Fruit fly (Drosophila melanogaster) whole organism, wandering third instar larva: ENCODE data around the gene unc-4.

Source experiments
- Abd-B ChIP-seq: fragments of >200 bp; optimal IDR thresholded peaks from 2 replicates; lab custom pipeline; 2017; ENCODE audit warnings: missing biosample characterization, missing genetic modification characterization
- CG32264 ChIP-seq: fragments of 200-800 bp; sonication (Bioruptor generic); optimal IDR thresholded peaks from 2 replicates; lab custom pipeline; 2016; ENCODE audit warnings: missing biosample characterization, missing genetic modification characterization
- CG9705 ChIP-seq: fragments of 200-800 bp; sonication (Bioruptor generic); optimal IDR thresholded peaks from 2 replicates; lab custom pipeline; 2018; ENCODE audit warnings: missing biosample characterization, mild to moderate bottlenecking, missing genetic modification characterization
- CrebA ChIP-seq: fragments of 200-800 bp; sonication (Bioruptor generic); optimal IDR thresholded peaks from 2 replicates; lab custom pipeline; 2016; ENCODE audit warnings: missing biosample characterization, mild to moderate bottlenecking, missing genetic modification characterization, borderline replicate concordance
- Dfd ChIP-seq: fragments of >200 bp; optimal IDR thresholded peaks from 2 replicates; lab custom pipeline; 2017; ENCODE audit warnings: missing biosample characterization, missing genetic modification characterization
- Dif ChIP-seq: fragments of 200-275, 200-300 bp; sonication (Bioruptor generic); optimal IDR thresholded peaks from 2 replicates; lab custom pipeline; 2018; ENCODE audit warnings: missing biosample characterization, missing genetic modification characterization; ENCODE audit not compliant: partially characterized antibody
- GATAd ChIP-seq: sonication (Bioruptor generic); optimal IDR thresholded peaks from 2 replicates; lab custom pipeline; 2016; ENCODE audit warnings: missing biosample characterization, missing genetic modification characterization
- HLH106 ChIP-seq: fragments of 200-800 bp; optimal IDR thresholded peaks from 3 replicates; lab custom pipeline; 2019; ENCODE audit warnings: missing biosample characterization, mild to moderate bottlenecking, missing genetic modification characterization, moderate library complexity
- Hnf4 ChIP-seq: fragments of 200-800 bp; sonication (Bioruptor generic); optimal IDR thresholded peaks from 2 replicates; lab custom pipeline; 2016; ENCODE audit warnings: missing biosample characterization, mild to moderate bottlenecking, missing genetic modification characterization
- Hr78 ChIP-seq: fragments of >200 bp; optimal IDR thresholded peaks from 2 replicates; lab custom pipeline; 2017; ENCODE audit warnings: missing biosample characterization, missing genetic modification characterization
- Hr83 ChIP-seq: fragments of 200-300 bp; sonication (Bioruptor generic); optimal IDR thresholded peaks from 2 replicates; lab custom pipeline; 2016; ENCODE audit warnings: missing biosample characterization, mild to moderate bottlenecking, missing genetic modification characterization, moderate library complexity; ENCODE audit not compliant: poor library complexity, severe bottlenecking
- Jra ChIP-seq: sonication (Bioruptor generic); optimal IDR thresholded peaks from 2 replicates; lab custom pipeline; 2016; ENCODE audit warnings: missing biosample characterization, missing genetic modification characterization
- Mio ChIP-seq: sonication (Bioruptor generic); optimal IDR thresholded peaks from 2 replicates; lab custom pipeline; 2016; ENCODE audit warnings: missing biosample characterization, missing genetic modification characterization
- Myc ChIP-seq: fragments of >200 bp; optimal IDR thresholded peaks from 2 replicates; lab custom pipeline; 2017
- OdsH ChIP-seq: fragments of 200-800 bp; sonication (Bioruptor generic); optimal IDR thresholded peaks from 2 replicates; lab custom pipeline; 2016; ENCODE audit warnings: missing biosample characterization, mild to moderate bottlenecking, missing genetic modification characterization
- Rel ChIP-seq, 2 experiments: fragments of 200-800 bp; sonication (Bioruptor generic) in 1 of 2; optimal IDR thresholded peaks; 2 replicates in 1 of 2; 3 replicates in 1 of 2; lab custom pipeline; 2016 to 2019; ENCODE audit warnings: mild to moderate bottlenecking in 2 of 2, missing biosample characterization in 2 of 2, missing genetic modification characterization in 2 of 2, moderate library complexity in 1 of 2
- Sp1 ChIP-seq: fragments of 200-800 bp; sonication (Bioruptor generic); optimal IDR thresholded peaks from 3 replicates; lab custom pipeline; 2019; ENCODE audit warnings: missing biosample characterization, mild to moderate bottlenecking, missing genetic modification characterization, moderate library complexity
- Vsx2 ChIP-seq: fragments of 200-300, 225-300 bp; sonication (Bioruptor generic); optimal IDR thresholded peaks from 2 replicates; lab custom pipeline; 2018; ENCODE audit warnings: missing biosample characterization, missing genetic modification characterization; ENCODE audit not compliant: partially characterized antibody
- br ChIP-seq: fragments of 200-800 bp; sonication (Bioruptor generic); optimal IDR thresholded peaks from 2 replicates; lab custom pipeline; 2016; ENCODE audit warnings: missing biosample characterization, missing genetic modification characterization
- brk ChIP-seq: fragments of 200-800 bp; sonication (Bioruptor generic); optimal IDR thresholded peaks from 2 replicates; lab custom pipeline; 2016; ENCODE audit warnings: missing biosample characterization, mild to moderate bottlenecking, missing genetic modification characterization
- dl ChIP-seq, 2 experiments: fragments of 175-275, 200-275 bp in 1 of 2; fragments of 200-275 bp in 1 of 2; sonication (Bioruptor generic); optimal IDR thresholded peaks; lab custom pipeline; 2018; ENCODE audit warnings: mild to moderate bottlenecking in 2 of 2, missing biosample characterization in 2 of 2, missing genetic modification characterization in 2 of 2, moderate library complexity in 2 of 2; ENCODE audit not compliant: partially characterized antibody in 2 of 2, insufficient read depth in 1 of 2
- dmrt93B ChIP-seq: fragments of 200-800 bp; sonication (Bioruptor generic); optimal IDR thresholded peaks from 2 replicates; lab custom pipeline; 2018; ENCODE audit warnings: missing biosample characterization, mild to moderate bottlenecking, missing genetic modification characterization
- dsf ChIP-seq: sonication (Bioruptor generic); optimal IDR thresholded peaks from 2 replicates; lab custom pipeline; 2016; ENCODE audit warnings: missing biosample characterization, missing genetic modification characterization, borderline replicate concordance
- ey ChIP-seq: fragments of 200-800 bp; sonication (Bioruptor generic); optimal IDR thresholded peaks from 2 replicates; lab custom pipeline; 2016; ENCODE audit warnings: missing biosample characterization, missing genetic modification characterization
- foxo ChIP-seq, 2 experiments: fragments of 200-800 bp; sonication (Bioruptor generic); optimal IDR thresholded peaks; 2 replicates in 1 of 2; 3 replicates in 1 of 2; lab custom pipeline; 2016 to 2017; ENCODE audit warnings: missing biosample characterization in 2 of 2, missing genetic modification characterization in 2 of 2
- fru ChIP-seq: fragments of 200-800 bp; sonication (Bioruptor generic); optimal IDR thresholded peaks from 3 replicates; lab custom pipeline; 2016; ENCODE audit warnings: missing biosample characterization, mild to moderate bottlenecking, missing genetic modification characterization
- h ChIP-seq: fragments of 200-800 bp; sonication (Bioruptor generic); optimal IDR thresholded peaks from 3 replicates; lab custom pipeline; 2016; ENCODE audit warnings: missing biosample characterization, mild to moderate bottlenecking, missing genetic modification characterization
- jim ChIP-seq: fragments of 175-275, 200-325 bp; sonication (Bioruptor generic); optimal IDR thresholded peaks from 2 replicates; lab custom pipeline; 2016; ENCODE audit warnings: missing biosample characterization, mild to moderate bottlenecking, missing genetic modification characterization
- lola ChIP-seq: fragments of >200 bp; optimal IDR thresholded peaks from 2 replicates; lab custom pipeline; 2017; ENCODE audit warnings: missing biosample characterization, missing genetic modification characterization
- pan ChIP-seq: fragments of >200 bp; optimal IDR thresholded peaks from 2 replicates; lab custom pipeline; 2017
- psq ChIP-seq: fragments of 200-800 bp; sonication (Bioruptor generic); optimal IDR thresholded peaks from 3 replicates; lab custom pipeline; 2017; ENCODE audit warnings: missing biosample characterization, mild to moderate bottlenecking, missing genetic modification characterization, moderate library complexity
- rgr ChIP-seq: fragments of 200-800 bp; sonication (Bioruptor generic); optimal IDR thresholded peaks from 3 replicates; lab custom pipeline; 2016; ENCODE audit warnings: missing biosample characterization, mild to moderate bottlenecking, missing genetic modification characterization
- sage ChIP-seq: fragments of 200-800 bp; sonication (Bioruptor generic); optimal IDR thresholded peaks from 2 replicates; lab custom pipeline; 2016; ENCODE audit warnings: missing biosample characterization, mild to moderate bottlenecking, missing genetic modification characterization
- tai ChIP-seq: sonication (Bioruptor generic); optimal IDR thresholded peaks from 2 replicates; lab custom pipeline; 2016; ENCODE audit warnings: missing biosample characterization, missing genetic modification characterization
- usp ChIP-seq: fragments of >200 bp; optimal IDR thresholded peaks from 2 replicates; lab custom pipeline; 2017; ENCODE audit warnings: missing biosample characterization, missing genetic modification characterization
- woc ChIP-seq: sonication (Bioruptor generic); optimal IDR thresholded peaks from 2 replicates; lab custom pipeline; 2016; ENCODE audit warnings: missing biosample characterization, mild to moderate bottlenecking, missing genetic modification characterization

Gene unc-4

DNA sequence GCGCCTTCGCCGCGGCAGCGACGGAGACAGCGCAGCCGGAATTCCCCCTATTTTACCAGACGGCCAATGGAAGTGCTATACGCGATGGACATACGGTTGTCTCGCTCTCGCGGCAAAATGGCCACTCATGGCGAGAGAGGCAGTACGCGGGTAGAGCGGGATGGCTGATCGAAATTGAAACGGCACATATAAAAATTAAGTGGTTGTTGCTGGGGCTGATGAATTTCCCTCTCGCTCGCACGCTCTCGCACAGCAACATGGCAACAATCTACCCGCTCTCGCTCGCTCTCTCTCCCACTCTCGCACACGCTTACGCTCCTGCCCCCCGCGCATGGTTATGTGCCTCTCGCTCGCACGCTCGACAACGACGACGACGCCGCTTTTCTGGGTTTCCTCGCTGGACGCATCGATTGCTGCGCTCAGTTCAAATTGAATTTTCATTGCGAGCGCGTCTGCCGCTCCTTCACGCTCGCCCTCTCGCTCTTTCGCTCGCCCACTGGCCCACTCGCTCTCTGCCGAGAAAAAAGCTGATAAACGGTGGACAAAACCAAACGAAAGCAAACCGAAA lies at the start of gene unc-4:
unc-4 (plus strand) TSS at position 440 of the 568 bp plus-strand sequence.
- TF ChIP-seq rgr (GFP tag; lab: Kevin White, UChicago) = no peak
- peak; percentile 20 for TF ChIP-seq h (GFP tag; lab: Kevin White, UChicago)
- TF ChIP-seq Myc (lab: Kevin White, UChicago) = peak; percentile 2
- TF ChIP-seq Vsx2 = peak; percentile 58
- peak in 1 of 2 experiments; percentile 30 for TF ChIP-seq dl (GFP tag; optimal IDR thresholded peaks at IDR 0.05; lab: Kevin White, UChicago; ENCODE audit: insufficient read depth in 1 of 2, partially characterized antibody in 2 of 2)
- peak; percentile 20 for TF ChIP-seq psq (GFP tag; lab: Kevin White, UChicago)
- TF ChIP-seq Dif (GFP tag; lab: Kevin White, UChicago) = peak; percentile 33
- no peak for TF ChIP-seq Mio (GFP tag; lab: Kevin White, UChicago)

DNA sequence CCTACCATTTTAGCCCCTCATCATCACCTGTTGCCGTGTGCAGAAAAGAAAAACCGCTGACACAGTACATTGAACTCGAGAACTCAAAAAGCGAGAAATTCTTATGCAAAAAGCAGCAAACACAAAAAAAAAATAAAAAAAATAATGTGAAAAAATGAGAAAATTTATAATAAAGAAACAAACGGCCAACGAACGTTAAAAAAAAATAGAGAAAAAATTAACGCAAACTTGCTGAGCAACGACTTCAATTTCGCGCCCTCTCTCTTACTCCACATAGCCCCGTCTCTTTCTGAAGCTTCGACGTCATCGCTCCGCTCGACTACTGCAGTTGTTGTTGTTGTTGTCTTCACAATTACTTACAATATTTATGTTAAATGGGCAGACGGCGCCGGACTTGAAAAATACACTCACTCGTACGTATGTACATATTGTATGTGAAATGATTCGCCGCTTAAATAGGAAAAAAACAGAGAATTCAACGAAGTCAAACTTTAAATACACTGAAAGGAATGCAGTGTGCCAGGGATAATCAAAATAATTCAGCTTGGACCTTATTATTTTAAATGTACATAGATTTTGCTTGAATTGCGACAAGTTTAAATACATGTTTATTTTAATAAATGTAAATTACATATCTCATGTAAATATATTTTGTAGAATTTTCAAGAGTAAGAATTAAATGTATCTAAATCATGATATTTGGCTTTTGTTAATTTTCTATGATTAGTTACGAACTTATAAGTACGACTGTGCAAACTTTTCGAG lies 49.3 kb upstream of the unc-4 start:
- TF ChIP-seq Mio (GFP tag; lab: Kevin White, UChicago) (no peak), woc (GFP tag; lab: Kevin White, UChicago) (no peak), ey (no peak), Rel (GFP tag; optimal IDR thresholded peaks at IDR 0.05; lab: Kevin White, UChicago) (no peak), Rel (tag; optimal IDR thresholded peaks at IDR 0.05; lab: Kevin White, UChicago) (no peak), dmrt93B (no peak), Hnf4 (GFP tag; lab: Kevin White, UChicago) (no peak), Abd-B (GFP tag; lab: Kevin White, UChicago) (no peak), psq (GFP tag; lab: Kevin White, UChicago) (no peak), lola (no peak), Myc (lab: Kevin White, UChicago) (no peak), dl (GFP tag; optimal IDR thresholded peaks at IDR 0.05; lab: Kevin White, UChicago; ENCODE audit: insufficient read depth in 1 of 2, partially characterized antibody in 2 of 2) (no peak), CrebA (GFP tag; lab: Kevin White, UChicago) (no peak), Hr78 (GFP tag; lab: Kevin White, UChicago) (no peak), jim (GFP tag; lab: Kevin White, UChicago) (no peak), Dfd (GFP tag; lab: Kevin White, UChicago) (no peak)
- TF ChIP-seq, all 38 proteins: peak for 0

DNA sequence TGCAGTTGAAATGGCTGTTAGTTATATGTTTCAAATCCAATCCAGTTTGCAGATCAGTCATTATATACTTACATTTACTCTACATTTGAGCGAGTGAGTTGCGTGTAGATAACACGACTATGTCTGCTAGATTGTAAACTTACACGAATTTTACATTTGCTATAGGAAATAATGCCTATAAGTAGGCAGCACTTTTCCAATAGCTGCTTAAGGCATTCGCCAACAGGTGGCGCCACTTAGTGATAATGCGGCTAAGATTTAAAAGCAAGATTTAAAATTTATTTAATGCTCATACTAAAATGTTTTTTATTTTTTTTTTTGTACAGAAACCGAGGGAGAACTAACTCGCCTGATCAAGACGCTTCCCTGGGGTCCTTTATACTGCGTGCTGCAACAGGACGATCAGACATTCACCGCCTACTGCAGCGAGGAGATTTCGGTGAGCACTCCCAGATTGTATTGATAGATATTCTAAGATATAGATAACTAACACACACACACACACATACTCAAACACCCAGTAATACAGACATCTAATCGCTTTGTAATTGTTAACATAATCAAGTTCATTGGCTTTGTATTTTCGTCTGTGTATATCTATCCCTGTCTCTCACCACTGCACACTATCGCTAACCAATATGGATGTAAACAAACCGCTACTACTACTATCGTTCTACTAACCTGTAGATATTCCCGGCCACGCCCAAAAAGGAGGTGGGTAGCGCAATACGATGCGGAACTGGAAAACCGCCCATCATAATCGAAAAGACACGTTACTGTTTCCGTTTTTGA lies 47.9 kb upstream of the unc-4 start:
- peak; percentile 37 for TF ChIP-seq Myc (lab: Kevin White, UChicago)
- no peak for TF ChIP-seq OdsH
- peak; percentile 16 for TF ChIP-seq fru
- TF ChIP-seq tai (GFP tag; lab: Kevin White, UChicago) = peak; percentile 33
- TF ChIP-seq Dif (GFP tag; lab: Kevin White, UChicago) = no peak
- TF ChIP-seq Abd-B (GFP tag; lab: Kevin White, UChicago) = no peak

- no peak for TF ChIP-seq usp (GFP tag; lab: Kevin White, UChicago)
- no peak for TF ChIP-seq pan (lab: Kevin White, UChicago)
- TF ChIP-seq Hr78 (GFP tag; lab: Kevin White, UChicago) = no peak
- TF ChIP-seq HLH106 = no peak
- TF ChIP-seq sage (GFP tag; lab: Kevin White, UChicago) = no peak
- TF ChIP-seq br (GFP tag; lab: Kevin White, UChicago) = no peak
- peak; percentile 95 for TF ChIP-seq psq (GFP tag; lab: Kevin White, UChicago)
- peak; percentile 19 for TF ChIP-seq Dif (GFP tag; lab: Kevin White, UChicago)
- TF ChIP-seq dsf = no peak
- TF ChIP-seq brk (GFP tag; lab: Kevin White, UChicago) = no peak
- peak; percentile 19 for TF ChIP-seq h (GFP tag; lab: Kevin White, UChicago)
- TF ChIP-seq OdsH = no peak
- no peak for TF ChIP-seq dmrt93B
- TF ChIP-seq Vsx2 = peak; percentile 65
- no peak for TF ChIP-seq Myc (lab: Kevin White, UChicago)
- TF ChIP-seq ey = no peak
- TF ChIP-seq Rel (GFP tag; optimal IDR thresholded peaks at IDR 0.05; lab: Kevin White, UChicago) = no peak
- peak; percentile 46 for TF ChIP-seq Rel (tag; optimal IDR thresholded peaks at IDR 0.05; lab: Kevin White, UChicago)
- TF ChIP-seq fru = no peak
- no peak for TF ChIP-seq Mio (GFP tag; lab: Kevin White, UChicago)
- no peak for TF ChIP-seq lola
- peak; percentile 9 for TF ChIP-seq jim (GFP tag; lab: Kevin White, UChicago)
- no peak for TF ChIP-seq woc (GFP tag; lab: Kevin White, UChicago)
- TF ChIP-seq Hr83 (GFP tag; lab: Kevin White, UChicago) = no peak
- TF ChIP-seq Dfd (GFP tag; lab: Kevin White, UChicago) = no peak
- TF ChIP-seq Sp1 (GFP tag; lab: Kevin White, UChicago) = peak; percentile 3
- TF ChIP-seq foxo (GFP tag; optimal IDR thresholded peaks at IDR 0.05; lab: Kevin White, UChicago) = no peak
- no peak for TF ChIP-seq Hnf4 (GFP tag; lab: Kevin White, UChicago)
- no peak for TF ChIP-seq GATAd (GFP tag; lab: Kevin White, UChicago)
- TF ChIP-seq Jra (GFP tag; lab: Kevin White, UChicago) = no peak
- TF ChIP-seq CG32264 = no peak
- TF ChIP-seq tai (GFP tag; lab: Kevin White, UChicago) = no peak
- no peak for TF ChIP-seq CG9705 (GFP tag; lab: Kevin White, UChicago)
These were observed 45.5 kb upstream of the unc-4 start for dm6 chrX:17722912-17723311.
